Fruit fly (Drosophila melanogaster) S2 (cell line): ENCODE results near the gene glob3.

Experiments used
- CG8478 ChIP-seq: fragments of >200 bp; optimal IDR thresholded peaks from 2 replicates; lab custom pipeline; 2018
- CTCF ChIP-seq, 2 experiments: fragments of >200 bp; optimal IDR thresholded peaks; 2 replicates each; lab custom pipeline; 2018

dm6 chr3R:5846570-5847270 is 16.9 kb downstream of the glob3 start, which contains the start of gene CG14676:
- TF ChIP-seq CG8478 (lab: Kevin White, UChicago) (no peak), CTCF (optimal IDR thresholded peaks at IDR 0.05; lab: Kevin White, UChicago) (no peak)
